Worm (Caenorhabditis elegans): ENCODE data around the gene scl-6.

Gene scl-6

ce11 chrIV:13082106-13082505 lies 13.6 kb downstream of the scl-6 start:
- peak; percentile 19 for TF ChIP-seq nhr-25 (tag; optimal IDR thresholded peaks at IDR 0.05)
- peak; percentile 38 for TF ChIP-seq nhr-129 (tag; optimal IDR thresholded peaks at IDR 0.05)
- no peak for TF ChIP-seq blmp-1 (tag; optimal IDR thresholded peaks at IDR 0.05; ENCODE audit: insufficient read depth)
- TF ChIP-seq alr-1 (tag; optimal IDR thresholded peaks at IDR 0.05) = no peak
- no peak for TF ChIP-seq zag-1 (tag; optimal IDR thresholded peaks at IDR 0.05)
- peak; percentile 10 for TF ChIP-seq sem-4 (tag; optimal IDR thresholded peaks at IDR 0.05)
- no peak for TF ChIP-seq nhr-237 (tag; optimal IDR thresholded peaks at IDR 0.05)
- no peak for TF ChIP-seq unc-62 (GFP tag; optimal IDR thresholded peaks at IDR 0.05)

- no peak for TF ChIP-seq nhr-12 (tag; optimal IDR thresholded peaks at IDR 0.05)
- TF ChIP-seq gmeb-1 (tag; optimal IDR thresholded peaks at IDR 0.05) = no peak
- no peak for TF ChIP-seq elt-1 (tag; optimal IDR thresholded peaks at IDR 0.05)
- peak; percentile 12 for TF ChIP-seq nhr-6 (tag; optimal IDR thresholded peaks at IDR 0.05)
- no peak for TF ChIP-seq snpc-4 (tag; optimal IDR thresholded peaks at IDR 0.05)
- TF ChIP-seq sma-9 (GFP tag; optimal IDR thresholded peaks at IDR 0.05) = no peak
- no peak for TF ChIP-seq sma-9 (tag; optimal IDR thresholded peaks at IDR 0.05)
- TF ChIP-seq Y55F3AM.14 (GFP tag; optimal IDR thresholded peaks at IDR 0.05) = no peak
- TF ChIP-seq nhr-77 (tag; optimal IDR thresholded peaks at IDR 0.05) = no peak
- TF ChIP-seq dmd-4 (tag; optimal IDR thresholded peaks at IDR 0.05) = no peak
- no peak for TF ChIP-seq peb-1 (tag; optimal IDR thresholded peaks at IDR 0.05)
- TF ChIP-seq ama-1 (optimal IDR thresholded peaks at IDR 0.05) = peak; percentile 22
- TF ChIP-seq unc-55 (GFP tag; optimal IDR thresholded peaks at IDR 0.05) = no peak
- TF ChIP-seq F13H6.1 (tag; optimal IDR thresholded peaks at IDR 0.05) = peak; percentile 17
- no peak for TF ChIP-seq crh-2 (tag; optimal IDR thresholded peaks at IDR 0.05)
- TF ChIP-seq ztf-4 (tag; optimal IDR thresholded peaks at IDR 0.05) = peak; percentile 77
- no peak for TF ChIP-seq lin-13 (GFP tag; optimal IDR thresholded peaks at IDR 0.05)
- no peak for TF ChIP-seq ZK546.5 (tag; optimal IDR thresholded peaks at IDR 0.05)
- peak; percentile 66 for TF ChIP-seq sma-3 (GFP tag; optimal IDR thresholded peaks at IDR 0.05)
- no peak for TF ChIP-seq ceh-16 (tag; optimal IDR thresholded peaks at IDR 0.05)
- TF ChIP-seq nhr-25 (tag; optimal IDR thresholded peaks at IDR 0.05) = peak; percentile 92
- no peak for TF ChIP-seq ztf-1 (GFP tag; conservative IDR thresholded peaks at IDR 0.05)
- TF ChIP-seq sem-4 (tag; optimal IDR thresholded peaks at IDR 0.05) = no peak
Measured at ce11 chrIV:13082836-13083763, 14.5 kb downstream of the scl-6 start.

- TF ChIP-seq skn-1 (tag; optimal IDR thresholded peaks at IDR 0.05) = no peak
- TF ChIP-seq unc-39 (tag; optimal IDR thresholded peaks at IDR 0.05) = no peak
- TF ChIP-seq elt-1 (tag; optimal IDR thresholded peaks at IDR 0.05) = no peak
- TF ChIP-seq alr-1 (tag; optimal IDR thresholded peaks at IDR 0.05) = no peak
- TF ChIP-seq nhr-77 (tag; optimal IDR thresholded peaks at IDR 0.05) = no peak
- no peak for TF ChIP-seq mbf-1 (tag; optimal IDR thresholded peaks at IDR 0.05)
- TF ChIP-seq unc-62 (GFP tag; optimal IDR thresholded peaks at IDR 0.05) = no peak
- no peak for TF ChIP-seq elt-3 (tag; optimal IDR thresholded peaks at IDR 0.05)
- no peak for TF ChIP-seq nhr-11 (tag; optimal IDR thresholded peaks at IDR 0.05)
- TF ChIP-seq R02D3.7 (tag; optimal IDR thresholded peaks at IDR 0.05) = no peak
- no peak for TF ChIP-seq dmd-4 (tag; optimal IDR thresholded peaks at IDR 0.05)
- TF ChIP-seq aly-2 (tag; optimal IDR thresholded peaks at IDR 0.05) = no peak
- no peak for TF ChIP-seq ztf-1 (GFP tag; conservative IDR thresholded peaks at IDR 0.05)
- TF ChIP-seq nhr-21 (tag; optimal IDR thresholded peaks at IDR 0.05) = no peak
- no peak for TF ChIP-seq mab-5 (tag; optimal IDR thresholded peaks at IDR 0.05)
- no peak for TF ChIP-seq nhr-10 (tag; optimal IDR thresholded peaks at IDR 0.05)
- TF ChIP-seq mdl-1 (tag; optimal IDR thresholded peaks at IDR 0.05) = no peak
- no peak for TF ChIP-seq C34F6.9 (tag; optimal IDR thresholded peaks at IDR 0.05)
- TF ChIP-seq unc-55 (GFP tag; optimal IDR thresholded peaks at IDR 0.05) = no peak
Measured at ce11 chrIV:13085675-13086074, 17.1 kb downstream of the scl-6 start.
